Worm (Caenorhabditis elegans) whole organism, L4 larva: ENCODE results near the gene nlp-3.

Experiments used
- F26F4.8 ChIP-seq: fragments of 200-800 bp; sonication (Bioruptor generic); conservative IDR thresholded peaks from 2 replicates; pipeline ENCODE4 v1.3.6; 2022; ENCODE audit warnings: missing genetic modification characterization, missing compliant biosample characterization
- F37D6.2 ChIP-seq: sonication (generic microtip); optimal IDR thresholded peaks from 2 replicates; lab custom pipeline; 2016; ENCODE audit warnings: mild to moderate bottlenecking, missing genetic modification characterization, missing compliant biosample characterization
- F49E8.2 ChIP-seq: sonication (generic microtip); optimal IDR thresholded peaks from 2 replicates; lab custom pipeline; 2016; ENCODE audit warnings: missing compliant biosample characterization, mild to moderate bottlenecking, missing genetic modification characterization, borderline replicate concordance
- R02D3.7 ChIP-seq: fragments of 150-350 bp; sonication (generic microtip); optimal IDR thresholded peaks from 3 replicates; lab custom pipeline; 2014; ENCODE audit warnings: missing biosample characterization, missing genetic modification characterization
- Y75B8A.6 ChIP-seq: fragments of 200-800 bp; sonication (Bioruptor generic); IDR thresholded peaks from 2 replicates; pipeline ENCODE4 v1.3.6; 2022; ENCODE audit warnings: missing genetic modification reagents, missing genetic modification characterization, missing compliant biosample characterization
- aha-1 ChIP-seq: fragments of 150-350 bp; peaks from one replicate; lab custom pipeline; 2014; ENCODE audit warnings: missing biosample characterization, missing genetic modification characterization
- aly-2 ChIP-seq: sonication (generic microtip); optimal IDR thresholded peaks from 2 replicates; lab custom pipeline; 2018; ENCODE audit warnings: missing biosample characterization, missing genetic modification characterization
- ceh-32 ChIP-seq: sonication (generic microtip); optimal IDR thresholded peaks from 2 replicates; lab custom pipeline; 2016; ENCODE audit warnings: mild to moderate bottlenecking, missing genetic modification characterization, missing compliant biosample characterization; ENCODE audit not compliant: poor library complexity
- daf-16 ChIP-seq, 3 experiments: sonication (generic microtip); optimal IDR thresholded peaks; 2 replicates each; lab custom pipeline; 2016 to 2017; ENCODE audit warnings: missing genetic modification characterization in 3 of 3, missing genetic modification reagents in 3 of 3, mild to moderate bottlenecking in 2 of 3, missing compliant biosample characterization in 2 of 3, missing biosample characterization in 1 of 3, moderate library complexity in 1 of 3
- dmd-6 ChIP-seq: fragments of 200-800 bp; sonication (Bioruptor generic); IDR thresholded peaks from 2 replicates; pipeline ENCODE4 v1.3.6; 2022; ENCODE audit warnings: missing genetic modification reagents, missing genetic modification characterization, missing compliant biosample characterization
- dmd-8 ChIP-seq: fragments of 200-800 bp; sonication (Bioruptor generic); IDR thresholded peaks from 2 replicates; pipeline ENCODE4 v1.3.6; 2022; ENCODE audit warnings: missing genetic modification characterization, missing compliant biosample characterization
- dve-1 ChIP-seq: sonication (generic microtip); optimal IDR thresholded peaks from 2 replicates; lab custom pipeline; 2017; ENCODE audit warnings: antibody characterized with exemption, mild to moderate bottlenecking, missing genetic modification characterization, missing compliant biosample characterization; ENCODE audit not compliant: insufficient read depth
- hif-1 ChIP-seq, 2 experiments: sonication (generic microtip); optimal IDR thresholded peaks; 2 replicates each; lab custom pipeline; 2016 to 2017; ENCODE audit warnings: missing compliant biosample characterization in 2 of 2, missing genetic modification characterization in 2 of 2, missing genetic modification reagents in 2 of 2, missing genotype in 2 of 2, mild to moderate bottlenecking in 1 of 2
- hlh-11 ChIP-seq: fragments of 200-800 bp; sonication (Bioruptor generic); optimal IDR thresholded peaks from 2 replicates; lab custom pipeline; 2018; ENCODE audit warnings: mild to moderate bottlenecking, missing genetic modification characterization, missing compliant biosample characterization
- hlh-30 ChIP-seq: sonication (generic microtip); optimal IDR thresholded peaks from 2 replicates; lab custom pipeline; 2017; ENCODE audit warnings: antibody characterized with exemption, mild to moderate bottlenecking, missing genetic modification characterization, missing compliant biosample characterization; ENCODE audit not compliant: insufficient read depth
- lin-1 ChIP-seq: fragments of 200-800 bp; sonication (Bioruptor generic); IDR thresholded peaks from 2 replicates; pipeline ENCODE4 v1.3.6; 2022; ENCODE audit warnings: missing genetic modification reagents, missing genetic modification characterization, missing compliant biosample characterization
- lin-13 ChIP-seq: fragments of 150-350 bp; optimal IDR thresholded peaks from 2 replicates; lab custom pipeline; 2014; ENCODE audit warnings: missing biosample characterization, missing genetic modification reagents, missing genetic modification characterization
- lin-39 ChIP-seq: fragments of 150-350 bp; optimal IDR thresholded peaks from 2 replicates; lab custom pipeline; 2014; ENCODE audit warnings: missing biosample characterization, missing genetic modification reagents, missing genetic modification characterization
- lsy-2 ChIP-seq, 2 experiments: fragments of 150-350 bp in 1 of 2; sonication (generic microtip) in 1 of 2; optimal IDR thresholded peaks; 2 replicates each; lab custom pipeline; 2014 to 2017; ENCODE audit warnings: missing biosample characterization in 2 of 2, missing genetic modification characterization in 2 of 2
- mdl-1 ChIP-seq, 2 experiments: fragments of 150-350 bp in 1 of 2; sonication (generic microtip) in 1 of 2; optimal IDR thresholded peaks; 2 replicates each; lab custom pipeline; 2014 to 2017; ENCODE audit warnings: missing biosample characterization in 2 of 2, missing genetic modification characterization in 2 of 2
- mdt-29 ChIP-seq: fragments of 200-800 bp; sonication (Bioruptor generic); IDR thresholded peaks from 2 replicates; pipeline ENCODE4 v1.3.6; 2022; ENCODE audit warnings: missing genetic modification reagents, missing genetic modification characterization, missing compliant biosample characterization
- mep-1 ChIP-seq: fragments of 150-350 bp; sonication (generic microtip); optimal IDR thresholded peaks from 3 replicates; lab custom pipeline; 2014; ENCODE audit warnings: missing biosample characterization, missing genetic modification characterization
- mes-2 ChIP-seq: sonication (generic microtip); optimal IDR thresholded peaks from 2 replicates; lab custom pipeline; 2016; ENCODE audit warnings: missing genotype, mild to moderate bottlenecking, missing genetic modification characterization, missing compliant biosample characterization; ENCODE audit not compliant: poor library complexity, severe bottlenecking
- mxl-3 ChIP-seq: fragments of 200-800 bp; sonication (Bioruptor generic); optimal IDR thresholded peaks from 2 replicates; lab custom pipeline; 2018; ENCODE audit warnings: mild to moderate bottlenecking, missing genetic modification characterization, missing compliant biosample characterization
- nhr-102 ChIP-seq: sonication (generic microtip); optimal IDR thresholded peaks from 2 replicates; lab custom pipeline; 2016; ENCODE audit warnings: mild to moderate bottlenecking, missing genetic modification characterization, moderate library complexity, missing compliant biosample characterization
- nhr-25 ChIP-seq: sonication (generic microtip); optimal IDR thresholded peaks from 2 replicates; lab custom pipeline; 2017; ENCODE audit warnings: missing genetic modification characterization, mild to moderate bottlenecking, missing compliant biosample characterization, antibody characterized with exemption, moderate library complexity, borderline replicate concordance; ENCODE audit not compliant: insufficient read depth
- nhr-28 ChIP-seq: fragments of 150-350 bp; optimal IDR thresholded peaks from 2 replicates; lab custom pipeline; 2014; ENCODE audit warnings: missing biosample characterization, missing genetic modification characterization
- nhr-41 ChIP-seq: fragments of 200-800 bp; sonication (Bioruptor generic); IDR thresholded peaks from 2 replicates; pipeline ENCODE4 v1.3.6; 2022; ENCODE audit warnings: missing genetic modification reagents, missing genetic modification characterization, missing compliant biosample characterization
- nhr-48 ChIP-seq: sonication (generic microtip); optimal IDR thresholded peaks from 2 replicates; lab custom pipeline; 2016; ENCODE audit warnings: mild to moderate bottlenecking, missing genetic modification characterization, missing compliant biosample characterization
- nhr-76 ChIP-seq: fragments of 150-350 bp; optimal IDR thresholded peaks from 2 replicates; lab custom pipeline; 2014; ENCODE audit warnings: missing biosample characterization, missing genetic modification characterization
- nhr-77 ChIP-seq: fragments of 150-350 bp; optimal IDR thresholded peaks from 2 replicates; lab custom pipeline; 2014; ENCODE audit warnings: missing biosample characterization, missing genetic modification characterization
- pha-4 ChIP-seq, 2 experiments: fragments of 150-350 bp in 1 of 2; fragments of 200-800 bp in 1 of 2; sonication (Bioruptor generic) in 1 of 2; IDR thresholded peaks in 1 of 2; optimal IDR thresholded peaks in 1 of 2; 2 replicates each; pipeline versions ENCODE4 v1.3.6 to Lab custom; 2014 to 2022; ENCODE audit warnings: missing genetic modification characterization in 2 of 2, missing genetic modification reagents in 2 of 2, missing biosample characterization in 1 of 2, missing compliant biosample characterization in 1 of 2
- php-3 ChIP-seq: fragments of 200-800 bp; sonication (Bioruptor generic); IDR thresholded peaks from 2 replicates; pipeline ENCODE4 v1.3.6; 2022; ENCODE audit warnings: missing genetic modification reagents, missing genetic modification characterization, missing compliant biosample characterization
- pqm-1 ChIP-seq: sonication (generic microtip); optimal IDR thresholded peaks from 2 replicates; lab custom pipeline; 2017; ENCODE audit warnings: missing biosample characterization, missing genetic modification characterization
- rbr-2 ChIP-seq: sonication (generic microtip); optimal IDR thresholded peaks from 2 replicates; lab custom pipeline; 2016; ENCODE audit warnings: missing genotype, missing genetic modification characterization, missing compliant biosample characterization
- saeg-2 ChIP-seq: fragments of 200-800 bp; sonication (Bioruptor generic); IDR thresholded peaks from 2 replicates; pipeline ENCODE4 v1.3.6; 2022; ENCODE audit warnings: missing genetic modification reagents, missing genetic modification characterization, missing compliant biosample characterization
- tra-1 ChIP-seq: fragments of 200-800 bp; sonication (Bioruptor generic); IDR thresholded peaks from 2 replicates; pipeline ENCODE4 v1.3.6; 2022; ENCODE audit warnings: missing genetic modification reagents, missing genetic modification characterization, missing compliant biosample characterization
- unc-39 ChIP-seq: sonication (generic microtip); optimal IDR thresholded peaks from 2 replicates; lab custom pipeline; 2017; ENCODE audit warnings: missing biosample characterization, missing genetic modification characterization
- unc-62 ChIP-seq, 3 experiments: fragments of 150-350 bp in 1 of 3; sonication (generic microtip); optimal IDR thresholded peaks in 2 of 3; peaks in 1 of 3; 1 replicate in 1 of 3; 2 replicates in 2 of 3; lab custom pipeline; 2014 to 2017; ENCODE audit warnings: missing biosample characterization in 3 of 3, missing genetic modification characterization in 3 of 3, missing genetic modification reagents in 3 of 3, missing genotype in 1 of 3
- zag-1 ChIP-seq: fragments of 150-350 bp; optimal IDR thresholded peaks from 2 replicates; lab custom pipeline; 2014; ENCODE audit warnings: missing biosample characterization, missing genetic modification characterization
- zip-2 ChIP-seq: fragments of 150-350 bp; optimal IDR thresholded peaks from 2 replicates; lab custom pipeline; 2014; ENCODE audit warnings: missing biosample characterization, missing genetic modification characterization

Gene nlp-3

ce11 chrX:13161778-13162177, 16.5 kb downstream of the nlp-3 start:
- TF ChIP-seq nhr-28 (tag; lab: Kevin White, UChicago) (peak; percentile 19), lin-1 (GFP tag; lab: Robert Waterston, UW) (no peak)
- TF ChIP-seq, all 104 proteins: peak for 1

- TF ChIP-seq nhr-77 (tag; lab: Kevin White, UChicago) (no peak), tra-1 (0 out of 2 replicates have a peak, but pooled peaks have one; percentile 15), dmd-6 (GFP tag; lab: Robert Waterston, UW) (0 out of 2 replicates have a peak, but pooled peaks have one; percentile 13), saeg-2 (GFP tag; lab: Robert Waterston, UW) (no peak), daf-16 (GFP tag; optimal IDR thresholded peaks at IDR 0.05; lab: Kevin White, UChicago) (no peak), daf-16 (tag; optimal IDR thresholded peaks at IDR 0.05; lab: Kevin White, UChicago) (peak; percentile 75), nhr-28 (tag; lab: Kevin White, UChicago) (peak; percentile 32), unc-62 (GFP tag; optimal IDR thresholded peaks at IDR 0.05 in 1 of 2; lab: Kevin White, UChicago) (peak in 1 of 2 experiments; percentile 13), unc-62 (tag; optimal IDR thresholded peaks at IDR 0.05; lab: Kevin White, UChicago) (no peak)
These were observed 18.4 kb downstream of the nlp-3 start for ce11 chrX:13159890-13160289.

ce11 chrX:13159005-13159404, 19.2 kb downstream of the nlp-3 start:
- TF ChIP-seq zag-1 (no peak), lin-39 (tag; lab: Kevin White, UChicago) (no peak), nhr-41 (GFP tag; lab: Robert Waterston, UW) (peak; percentile 22; the same call in 1 of the 2 replicates), dve-1 (tag; lab: Kevin White, UChicago) (peak; percentile 85), R02D3.7 (tag; lab: Kevin White, UChicago) (no peak), nhr-102 (tag; lab: Kevin White, UChicago) (peak; percentile 31), hlh-11 (peak; percentile 90), Y75B8A.6 (GFP tag; lab: Robert Waterston, UW) (no peak), lin-13 (GFP tag; lab: Kevin White, UChicago) (peak; percentile 15), unc-62 (GFP tag; optimal IDR thresholded peaks at IDR 0.05 in 1 of 2; lab: Kevin White, UChicago) (peak in 1 of 2 experiments; percentile 83), unc-62 (tag; optimal IDR thresholded peaks at IDR 0.05; lab: Kevin White, UChicago) (no peak), F26F4.8 (GFP tag; lab: Robert Waterston, UW) (no peak), mxl-3 (GFP tag; lab: Kevin White, UChicago) (peak; percentile 52), aly-2 (tag; lab: Kevin White, UChicago) (no peak), aha-1 (tag; lab: Kevin White, UChicago) (peak; percentile 14), nhr-25 (tag; lab: Kevin White, UChicago) (no peak), unc-39 (no peak), F49E8.2 (tag; lab: Kevin White, UChicago) (no peak), pha-4 (GFP tag; IDR thresholded peaks at IDR 0.05; lab: Robert Waterston, UW) (no peak), pha-4 (tag; optimal IDR thresholded peaks at IDR 0.05; lab: Kevin White, UChicago) (peak; percentile 23), nhr-28 (tag; lab: Kevin White, UChicago) (peak; percentile 90), mep-1 (tag; lab: Kevin White, UChicago) (peak; percentile 59), lin-1 (GFP tag; lab: Robert Waterston, UW) (peak; percentile 78; the same call in 1 of the 2 replicates), php-3 (peak; percentile 45; the same call in 1 of the 2 replicates), dmd-6 (GFP tag; lab: Robert Waterston, UW) (peak; percentile 82), F37D6.2 (tag; lab: Kevin White, UChicago) (no peak), hif-1 (tag; optimal IDR thresholded peaks at IDR 0.05; lab: Kevin White, UChicago) (no peak), lsy-2 (tag; optimal IDR thresholded peaks at IDR 0.05; lab: Kevin White, UChicago) (peak in 1 of 2 experiments; percentile 48), tra-1 (peak; percentile 82), rbr-2 (tag; lab: Kevin White, UChicago) (no peak), zip-2 (tag; lab: Kevin White, UChicago) (no peak), daf-16 (GFP tag; optimal IDR thresholded peaks at IDR 0.05; lab: Kevin White, UChicago) (peak in 1 of 2 experiments; percentile 71), daf-16 (tag; optimal IDR thresholded peaks at IDR 0.05; lab: Kevin White, UChicago) (peak; percentile 97), hlh-30 (peak; percentile 46), ceh-32 (no peak), nhr-76 (tag; lab: Kevin White, UChicago) (no peak), nhr-48 (tag; lab: Kevin White, UChicago) (peak; percentile 54), nhr-77 (tag; lab: Kevin White, UChicago) (peak; percentile 59), dmd-8 (GFP tag; lab: Robert Waterston, UW) (no peak), pqm-1 (tag; lab: Kevin White, UChicago) (peak; percentile 95), mdt-29 (GFP tag; lab: Robert Waterston, UW) (no peak), mdl-1 (tag; optimal IDR thresholded peaks at IDR 0.05; lab: Kevin White, UChicago) (peak in 1 of 2 experiments; percentile 32), mes-2 (tag; lab: Kevin White, UChicago) (peak; percentile 28)
